Worm (Caenorhabditis elegans) whole organism, L3 larva: ENCODE measurements around the gene dab-1.

Source experiments
- R02D3.7 ChIP-seq: fragments of 150-350 bp; optimal IDR thresholded peaks from 2 replicates; lab custom pipeline; 2014; ENCODE audit warnings: missing biosample characterization, missing genetic modification characterization
- ama-1 ChIP-seq: fragments of 150-350 bp; optimal IDR thresholded peaks from 2 replicates; lab custom pipeline; 2018
- ceh-16 ChIP-seq: sonication (generic microtip); optimal IDR thresholded peaks from 2 replicates; lab custom pipeline; 2017; ENCODE audit warnings: missing biosample characterization, missing genetic modification characterization
- ceh-28 ChIP-seq: fragments of 150-350 bp; optimal IDR thresholded peaks from 2 replicates; lab custom pipeline; 2014; ENCODE audit warnings: missing biosample characterization, missing genetic modification reagents, missing genetic modification characterization
- ceh-82 ChIP-seq: fragments of 150-350 bp; optimal IDR thresholded peaks from 2 replicates; lab custom pipeline; 2014; ENCODE audit warnings: missing biosample characterization, missing genetic modification characterization
- ceh-9 ChIP-seq: sonication (generic microtip); optimal IDR thresholded peaks from 2 replicates; lab custom pipeline; 2018; ENCODE audit warnings: missing biosample characterization, missing genetic modification characterization
- daf-12 ChIP-seq: fragments of 150-350 bp; optimal IDR thresholded peaks from 2 replicates; lab custom pipeline; 2014; ENCODE audit warnings: missing biosample characterization, missing genetic modification reagents, missing genetic modification characterization
- egl-27 ChIP-seq: sonication (generic microtip); optimal IDR thresholded peaks from 4 replicates; lab custom pipeline; 2017; ENCODE audit warnings: missing biosample characterization, missing genetic modification reagents, missing genetic modification characterization
- egl-5 ChIP-seq: fragments of 150-350 bp; optimal IDR thresholded peaks from 2 replicates; lab custom pipeline; 2017; ENCODE audit warnings: missing biosample characterization, missing genetic modification reagents, missing genetic modification characterization, inconsistent platforms
- elt-1 ChIP-seq: fragments of 150-350 bp; optimal IDR thresholded peaks from 2 replicates; lab custom pipeline; 2014; ENCODE audit warnings: missing biosample characterization, missing genetic modification characterization
- elt-2 ChIP-seq: sonication (generic microtip); optimal IDR thresholded peaks from 2 replicates; lab custom pipeline; 2016; ENCODE audit warnings: missing genetic modification reagents, mild to moderate bottlenecking, missing genetic modification characterization, missing compliant biosample characterization
- fkh-10 ChIP-seq: sonication (generic microtip); optimal IDR thresholded peaks from 2 replicates; lab custom pipeline; 2017; ENCODE audit warnings: missing biosample characterization, missing genetic modification reagents, missing genetic modification characterization
- hmg-11 ChIP-seq: sonication (generic microtip); optimal IDR thresholded peaks from 2 replicates; lab custom pipeline; 2016; ENCODE audit warnings: missing genetic modification characterization, missing compliant biosample characterization
- jun-1 ChIP-seq: fragments of 150-350 bp; optimal IDR thresholded peaks from 2 replicates; lab custom pipeline; 2014; ENCODE audit warnings: missing biosample characterization, missing genetic modification reagents, missing genetic modification characterization
- lin-15B ChIP-seq: fragments of 150-350 bp; optimal IDR thresholded peaks from 2 replicates; lab custom pipeline; 2014; ENCODE audit warnings: missing biosample characterization, missing genetic modification characterization
- lin-39 ChIP-seq: fragments of 150-350 bp; optimal IDR thresholded peaks from 2 replicates; lab custom pipeline; 2018; ENCODE audit warnings: missing biosample characterization, missing genetic modification reagents, missing genetic modification characterization
- mml-1 ChIP-seq: fragments of 150-350 bp; sonication (generic microtip); optimal IDR thresholded peaks from 3 replicates; lab custom pipeline; 2014; ENCODE audit warnings: missing biosample characterization, missing genetic modification characterization
- nfya-1 ChIP-seq: sonication (generic microtip); optimal IDR thresholded peaks from 2 replicates; lab custom pipeline; 2017; ENCODE audit warnings: missing genetic modification characterization, mild to moderate bottlenecking, missing compliant biosample characterization, antibody characterized with exemption, moderate library complexity; ENCODE audit not compliant: insufficient read depth
- nhr-12 ChIP-seq: fragments of 150-350 bp; optimal IDR thresholded peaks from 2 replicates; lab custom pipeline; 2014; ENCODE audit warnings: missing biosample characterization, missing genetic modification characterization
- nhr-23 ChIP-seq: fragments of 150-350 bp; optimal IDR thresholded peaks from 2 replicates; lab custom pipeline; 2014; ENCODE audit warnings: missing biosample characterization, missing genetic modification reagents, missing genetic modification characterization
- nhr-237 ChIP-seq: fragments of 150-350 bp; optimal IDR thresholded peaks from 2 replicates; lab custom pipeline; 2014; ENCODE audit warnings: missing biosample characterization, missing genetic modification characterization
- nhr-25 ChIP-seq: sonication (generic microtip); optimal IDR thresholded peaks from 2 replicates; lab custom pipeline; 2017; ENCODE audit warnings: missing biosample characterization, missing genetic modification characterization
- nhr-67 ChIP-seq: fragments of 150-350 bp; optimal IDR thresholded peaks from 2 replicates; lab custom pipeline; 2014; ENCODE audit warnings: missing biosample characterization, missing genetic modification characterization
- nhr-76 ChIP-seq: fragments of 150-350 bp; sonication (generic microtip); optimal IDR thresholded peaks from 5 replicates; lab custom pipeline; 2014; ENCODE audit warnings: missing biosample characterization, missing genetic modification characterization
- nhr-77 ChIP-seq: fragments of 150-350 bp; optimal IDR thresholded peaks from 2 replicates; lab custom pipeline; 2014; ENCODE audit warnings: missing biosample characterization, missing genetic modification characterization
- pha-4 ChIP-seq: fragments of 150-350 bp; optimal IDR thresholded peaks from 2 replicates; lab custom pipeline; 2014; ENCODE audit warnings: missing biosample characterization, missing genetic modification reagents, missing genetic modification characterization
- pqm-1 ChIP-seq: fragments of 150-350 bp; optimal IDR thresholded peaks from 2 replicates; lab custom pipeline; 2017; ENCODE audit warnings: missing biosample characterization, missing genetic modification characterization, inconsistent platforms
- sea-2 ChIP-seq: fragments of 150-350 bp; sonication (generic microtip); optimal IDR thresholded peaks from 4 replicates; lab custom pipeline; 2014; ENCODE audit warnings: missing biosample characterization, missing genetic modification reagents, missing genetic modification characterization
- skn-1 ChIP-seq: fragments of 150-350 bp; optimal IDR thresholded peaks from 2 replicates; lab custom pipeline; 2014; ENCODE audit warnings: missing biosample characterization, missing genetic modification characterization
- snpc-4 ChIP-seq: fragments of 150-350 bp; optimal IDR thresholded peaks from 2 replicates; lab custom pipeline; 2014; ENCODE audit warnings: missing biosample characterization, missing genetic modification characterization
- tbx-2 ChIP-seq: sonication (generic microtip); optimal IDR thresholded peaks from 2 replicates; lab custom pipeline; 2016; ENCODE audit warnings: mild to moderate bottlenecking, missing genetic modification characterization, missing compliant biosample characterization
- unc-39 ChIP-seq: sonication (generic microtip); optimal IDR thresholded peaks from 4 replicates; lab custom pipeline; 2017; ENCODE audit warnings: missing biosample characterization, missing genetic modification characterization
- unc-62 ChIP-seq: fragments of 150-350 bp; sonication (generic microtip); optimal IDR thresholded peaks from 4 replicates; lab custom pipeline; 2014; ENCODE audit warnings: missing biosample characterization, missing genetic modification reagents, missing genetic modification characterization

dab-1 gene

ce11 chrII:8214367-8214766 lies 7.8 kb upstream of the dab-1 start, which contains the start of gene M110.10:
Gene M110.10 (minus strand): TSS chrII:8214467.
- TF ChIP-seq daf-12 (tag; lab: Kevin White, UChicago) (no peak), egl-27 (tag; lab: Kevin White, UChicago) (no peak), pha-4 (peak; percentile 7)

ce11 chrII:8216433-8216832 lies 5.8 kb upstream of the dab-1 start, which contains the start of gene M110.3:
Gene M110.3 (minus strand): TSS chrII:8216616.
- TF ChIP-seq nhr-67 (tag; lab: Kevin White, UChicago) (no peak), snpc-4 (tag; lab: Kevin White, UChicago) (peak; percentile 50), jun-1 (tag; lab: Kevin White, UChicago) (peak; percentile 4), ceh-9 (tag; lab: Kevin White, UChicago) (no peak), pha-4 (peak; percentile 80), hmg-11 (tag; lab: Kevin White, UChicago) (peak; percentile 71), nhr-76 (no peak), egl-5 (tag; lab: Kevin White, UChicago) (peak; percentile 67), lin-39 (tag; lab: Kevin White, UChicago) (peak; percentile 70), ceh-28 (tag; lab: Kevin White, UChicago) (peak; percentile 69), elt-1 (no peak), nfya-1 (tag; lab: Kevin White, UChicago) (peak; percentile 76), lin-15B (tag; lab: Kevin White, UChicago) (peak; percentile 65), nhr-23 (peak; percentile 73), R02D3.7 (tag; lab: Kevin White, UChicago) (peak; percentile 93), elt-2 (tag; lab: Kevin White, UChicago) (peak; percentile 14)

ce11 chrII:8216922-8217321 lies 5.3 kb upstream of the dab-1 start, which contains the start of gene ifg-1:
Gene ifg-1 (plus strand): TSS chrII:8217222.
- TF ChIP-seq pqm-1 (tag; lab: Kevin White, UChicago) (no peak), ama-1 (lab: Kevin White, UChicago) (no peak), ceh-28 (tag; lab: Kevin White, UChicago) (no peak), mml-1 (tag; lab: Kevin White, UChicago) (no peak), lin-39 (tag; lab: Kevin White, UChicago) (no peak), tbx-2 (tag; lab: Kevin White, UChicago) (no peak), skn-1 (tag; lab: Kevin White, UChicago) (no peak)

ce11 chrII:8218266-8218665 lies 3.9 kb upstream of the dab-1 start:
- TF ChIP-seq egl-27 (tag; lab: Kevin White, UChicago) (no peak), nhr-25 (no peak), sea-2 (GFP tag; lab: Kevin White, UChicago) (no peak)

ce11 chrII:8220267-8220666 lies 1.9 kb upstream of the dab-1 start:
- no peak for TF ChIP-seq nhr-12 (tag; lab: Kevin White, UChicago)
- no peak for TF ChIP-seq unc-62 (GFP tag; lab: Kevin White, UChicago)
- TF ChIP-seq snpc-4 (tag; lab: Kevin White, UChicago): no peak
- no peak for TF ChIP-seq nfya-1 (tag; lab: Kevin White, UChicago)
- no peak for TF ChIP-seq ceh-16 (tag; lab: Kevin White, UChicago)
- no peak for TF ChIP-seq fkh-10
- no peak for TF ChIP-seq unc-39 (tag; lab: Kevin White, UChicago)
- TF ChIP-seq nhr-23: no peak
- no peak for TF ChIP-seq nhr-77 (tag; lab: Kevin White, UChicago)
- TF ChIP-seq lin-39 (tag; lab: Kevin White, UChicago): no peak
- no peak for TF ChIP-seq nhr-237 (tag; lab: Kevin White, UChicago)
- TF ChIP-seq nhr-25: no peak
- no peak for TF ChIP-seq tbx-2 (tag; lab: Kevin White, UChicago)
- no peak for TF ChIP-seq ceh-82 (tag; lab: Kevin White, UChicago)
- TF ChIP-seq egl-5 (tag; lab: Kevin White, UChicago): no peak
- TF ChIP-seq ama-1 (lab: Kevin White, UChicago): no peak
- TF ChIP-seq R02D3.7 (tag; lab: Kevin White, UChicago): no peak
- no peak for TF ChIP-seq elt-1
